Worm (Caenorhabditis elegans) whole organism, L4/young adult: Measurements from ENCODE around the gene F20H11.4.

ENCODE experiments used
- W03F9.2 ChIP-seq: fragments of 150-350 bp; optimal IDR thresholded peaks from 2 replicates; lab custom pipeline; 2014; ENCODE audit warnings: missing biosample characterization, missing genetic modification characterization
- dao-5 ChIP-seq: sonication (generic microtip); optimal IDR thresholded peaks from 2 replicates; lab custom pipeline; 2016; ENCODE audit warnings: missing genotype, missing genetic modification characterization, moderate library complexity, missing compliant biosample characterization
- him-1 ChIP-seq: sonication (generic microtip); optimal IDR thresholded peaks from 2 replicates; lab custom pipeline; 2016; ENCODE audit warnings: missing genotype, missing genetic modification reagents, missing genetic modification characterization, missing compliant biosample characterization

DNA sequence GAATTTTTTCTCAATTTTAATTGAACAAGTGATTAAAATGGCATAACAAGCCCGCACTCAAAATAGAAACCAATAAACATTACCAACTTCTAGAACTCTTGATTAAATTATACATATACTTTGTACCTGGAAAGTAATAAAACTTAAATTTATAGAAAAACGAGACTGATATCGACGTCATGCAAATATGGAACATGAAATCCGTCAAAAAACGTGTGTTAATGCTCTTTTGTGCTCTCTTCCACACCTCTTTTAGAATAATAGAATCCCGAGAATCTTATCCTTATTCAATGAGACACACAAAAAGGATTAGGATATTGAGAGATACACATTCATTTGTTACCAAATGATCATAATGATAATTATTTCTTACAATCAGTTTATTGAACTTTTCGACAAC, 45.5 kb downstream of the F20H11.4 start:
- TF ChIP-seq him-1 (tag; lab: Kevin White, UChicago), result no peak
- TF ChIP-seq W03F9.2, result no peak
- no peak for TF ChIP-seq dao-5 (tag; lab: Kevin White, UChicago)
